Fruit fly (Drosophila melanogaster) whole organism, prepupa: ENCODE measurements around the gene CG14448.

ENCODE experiments used
- Blimp-1 ChIP-seq: fragments of 200-800 bp; sonication (Bioruptor generic); optimal IDR thresholded peaks from 3 replicates; lab custom pipeline; 2017; ENCODE audit warnings: missing biosample characterization, missing genetic modification characterization, mild to moderate bottlenecking, moderate library complexity, missing genetic modification reagents
- CG10669 ChIP-seq: fragments of 200-800 bp; sonication (Bioruptor generic); optimal IDR thresholded peaks from 3 replicates; lab custom pipeline; 2018; ENCODE audit warnings: missing biosample characterization, mild to moderate bottlenecking, missing genetic modification characterization, moderate library complexity
- CG11294 ChIP-seq: fragments of 200-800 bp; sonication (Bioruptor generic); IDR thresholded peaks from 2 replicates; pipeline ENCODE4 v1.3.6; 2022; ENCODE audit warnings: missing biosample characterization, missing genetic modification characterization
- CG11762 ChIP-seq: fragments of 200-800 bp; sonication (Bioruptor generic); optimal IDR thresholded peaks from 3 replicates; lab custom pipeline; 2016; ENCODE audit warnings: missing biosample characterization, missing genetic modification characterization; ENCODE audit not compliant: insufficient read depth
- CG15336 ChIP-seq: fragments of 200-800 bp; sonication (Bioruptor generic); IDR thresholded peaks from 2 replicates; pipeline ENCODE4 v1.3.6; 2022; ENCODE audit warnings: missing biosample characterization, missing genetic modification characterization
- CG1621 ChIP-seq: fragments of 200-800 bp; sonication (Bioruptor generic); optimal IDR thresholded peaks from 3 replicates; lab custom pipeline; 2018; ENCODE audit warnings: missing biosample characterization, mild to moderate bottlenecking, missing genetic modification characterization
- CG16779 ChIP-seq: fragments of 200-800 bp; sonication (Bioruptor generic); optimal IDR thresholded peaks from 3 replicates; lab custom pipeline; 2017; ENCODE audit warnings: missing biosample characterization, mild to moderate bottlenecking, missing genetic modification characterization
- CG3032 ChIP-seq: fragments of 200-800 bp; optimal IDR thresholded peaks from 2 replicates; lab custom pipeline; 2019; ENCODE audit warnings: missing biosample characterization, mild to moderate bottlenecking, missing genetic modification characterization, moderate library complexity
- CG32006 ChIP-seq: fragments of 200-800 bp; sonication (Bioruptor generic); optimal IDR thresholded peaks from 3 replicates; lab custom pipeline; 2017; ENCODE audit warnings: missing biosample characterization, mild to moderate bottlenecking, missing genetic modification characterization
- CG4318 ChIP-seq: fragments of 200-800 bp; sonication (Bioruptor generic); optimal IDR thresholded peaks from 3 replicates; lab custom pipeline; 2017; ENCODE audit warnings: missing biosample characterization, mild to moderate bottlenecking, missing genetic modification characterization
- CG6276 ChIP-seq: fragments of 200-800 bp; sonication (Bioruptor generic); optimal IDR thresholded peaks from 2 replicates; lab custom pipeline; 2017; ENCODE audit warnings: missing biosample characterization, mild to moderate bottlenecking, missing genetic modification characterization
- CG6792 ChIP-seq: fragments of 200-800 bp; sonication (Bioruptor generic); optimal IDR thresholded peaks from 3 replicates; lab custom pipeline; 2016; ENCODE audit warnings: missing biosample characterization, missing genetic modification characterization
- CG6808 ChIP-seq: fragments of 200-800 bp; sonication (Bioruptor generic); optimal IDR thresholded peaks from 3 replicates; lab custom pipeline; 2017; ENCODE audit warnings: missing biosample characterization, missing genetic modification characterization, mild to moderate bottlenecking, moderate library complexity, missing genetic modification reagents
- CG7368 ChIP-seq: fragments of 200-800 bp; sonication (Bioruptor generic); optimal IDR thresholded peaks from 3 replicates; lab custom pipeline; 2016; ENCODE audit warnings: missing biosample characterization, missing genetic modification characterization
- CG8119 ChIP-seq: fragments of 200-800 bp; sonication (Bioruptor generic); IDR thresholded peaks from 3 replicates; pipeline ENCODE4 v1.3.6; 2022; ENCODE audit warnings: missing biosample characterization, missing genetic modification characterization
- CG8632 ChIP-seq: fragments of 200-800 bp; sonication (Bioruptor generic); optimal IDR thresholded peaks from 3 replicates; lab custom pipeline; 2016; ENCODE audit warnings: missing biosample characterization, missing genetic modification characterization
- CG9139 ChIP-seq: fragments of 200-800 bp; sonication (Bioruptor generic); optimal IDR thresholded peaks from 3 replicates; lab custom pipeline; 2017; ENCODE audit warnings: missing biosample characterization, mild to moderate bottlenecking, missing genetic modification characterization
- Eip75B ChIP-seq: fragments of 200-800 bp; sonication (Bioruptor generic); optimal IDR thresholded peaks from 3 replicates; lab custom pipeline; 2016; ENCODE audit warnings: missing biosample characterization, missing genetic modification characterization
- Eip78C ChIP-seq: fragments of 200-800 bp; sonication (Bioruptor generic); peaks from one replicate; lab custom pipeline; 2016; ENCODE audit warnings: missing biosample characterization, missing genetic modification characterization
- Ets21C ChIP-seq: fragments of 200-800 bp; sonication (Bioruptor generic); optimal IDR thresholded peaks from 3 replicates; lab custom pipeline; 2016; ENCODE audit warnings: missing biosample characterization, missing genetic modification characterization
- Hr4 ChIP-seq: fragments of 200-800 bp; sonication (Bioruptor generic); optimal IDR thresholded peaks from 3 replicates; lab custom pipeline; 2016; ENCODE audit warnings: missing biosample characterization, missing genetic modification characterization
- Lpt ChIP-seq: fragments of 200-800 bp; sonication (Bioruptor generic); optimal IDR thresholded peaks from 3 replicates; lab custom pipeline; 2016; ENCODE audit warnings: missing biosample characterization, missing genetic modification characterization
- Met ChIP-seq: fragments of 200-800 bp; sonication (Bioruptor generic); optimal IDR thresholded peaks from 3 replicates; lab custom pipeline; 2016; ENCODE audit warnings: missing biosample characterization, missing genetic modification characterization
- Smox ChIP-seq: fragments of 200-800 bp; sonication (Bioruptor generic); optimal IDR thresholded peaks from 3 replicates; lab custom pipeline; 2016; ENCODE audit warnings: missing biosample characterization, missing genetic modification characterization
- Sox102F ChIP-seq: fragments of 200-800 bp; sonication (Bioruptor generic); optimal IDR thresholded peaks from 2 replicates; lab custom pipeline; 2016; ENCODE audit warnings: missing biosample characterization, mild to moderate bottlenecking, missing genetic modification characterization
- Sox14 ChIP-seq: fragments of 200-800 bp; sonication (Bioruptor generic); optimal IDR thresholded peaks from 3 replicates; lab custom pipeline; 2016; ENCODE audit warnings: missing biosample characterization, missing genetic modification characterization
- Sox15 ChIP-seq: fragments of 200-800 bp; sonication (Bioruptor generic); optimal IDR thresholded peaks from 3 replicates; lab custom pipeline; 2016; ENCODE audit warnings: missing biosample characterization, missing genetic modification characterization
- acj6 ChIP-seq: fragments of 200-800 bp; sonication (Bioruptor generic); optimal IDR thresholded peaks from 3 replicates; lab custom pipeline; 2016; ENCODE audit warnings: missing biosample characterization, missing genetic modification characterization
- cyc ChIP-seq: fragments of 200-800 bp; sonication (Bioruptor generic); optimal IDR thresholded peaks from 3 replicates; lab custom pipeline; 2016; ENCODE audit warnings: missing biosample characterization, missing genetic modification characterization
- dac ChIP-seq: fragments of 200-800 bp; sonication (Bioruptor generic); optimal IDR thresholded peaks from 2 replicates; lab custom pipeline; 2017; ENCODE audit warnings: missing biosample characterization, mild to moderate bottlenecking, missing genetic modification characterization
- dsx ChIP-seq: fragments of 200-800 bp; optimal IDR thresholded peaks from 3 replicates; lab custom pipeline; 2019; ENCODE audit warnings: missing biosample characterization, mild to moderate bottlenecking, missing genetic modification characterization, moderate library complexity; ENCODE audit not compliant: poor library complexity, severe bottlenecking
- eg ChIP-seq: fragments of 200-800 bp; sonication (Bioruptor generic); IDR thresholded peaks from 3 replicates; pipeline ENCODE4 v1.3.6; 2022; ENCODE audit warnings: missing biosample characterization, missing genetic modification characterization
- esn ChIP-seq: fragments of 200-800 bp; sonication (Bioruptor generic); optimal IDR thresholded peaks from 2 replicates; lab custom pipeline; 2016; ENCODE audit warnings: missing biosample characterization, mild to moderate bottlenecking, missing genetic modification characterization, moderate library complexity
- fd59A ChIP-seq: fragments of 200-800 bp; sonication (Bioruptor generic); optimal IDR thresholded peaks from 2 replicates; lab custom pipeline; 2017; ENCODE audit warnings: missing biosample characterization, mild to moderate bottlenecking, missing genetic modification characterization, missing genetic modification reagents
- fd85E ChIP-seq: fragments of 200-800 bp; sonication (Bioruptor generic); optimal IDR thresholded peaks from 3 replicates; lab custom pipeline; 2016; ENCODE audit warnings: missing biosample characterization, missing genetic modification characterization
- fkh ChIP-seq: fragments of 200-800 bp; sonication (Bioruptor generic); optimal IDR thresholded peaks from 3 replicates; lab custom pipeline; 2017; ENCODE audit warnings: missing biosample characterization, mild to moderate bottlenecking, missing genetic modification characterization, moderate library complexity
- lz ChIP-seq: fragments of 200-800 bp; sonication (Bioruptor generic); optimal IDR thresholded peaks from 3 replicates; lab custom pipeline; 2016; ENCODE audit warnings: missing biosample characterization, missing genetic modification characterization
- salr ChIP-seq, 2 experiments: fragments of 200-800 bp; sonication (Bioruptor generic); optimal IDR thresholded peaks; 3 replicates each; lab custom pipeline; 2016 to 2018; ENCODE audit warnings: missing biosample characterization in 2 of 2, missing genetic modification characterization in 2 of 2, mild to moderate bottlenecking in 1 of 2
- spab ChIP-seq: fragments of 200-800 bp; sonication (Bioruptor generic); optimal IDR thresholded peaks from 2 replicates; lab custom pipeline; 2017; ENCODE audit warnings: missing biosample characterization, mild to moderate bottlenecking, missing genetic modification characterization, missing genetic modification reagents
- ss ChIP-seq, 2 experiments: fragments of 200-800 bp; sonication (Bioruptor generic); optimal IDR thresholded peaks; 2 replicates in 1 of 2; 3 replicates in 1 of 2; lab custom pipeline; 2017 to 2018; ENCODE audit warnings: mild to moderate bottlenecking in 2 of 2, missing biosample characterization in 2 of 2, missing genetic modification characterization in 2 of 2, moderate library complexity in 1 of 2
- svp ChIP-seq: fragments of 200-800 bp; sonication (Bioruptor generic); peaks from one replicate; lab custom pipeline; 2016; ENCODE audit warnings: missing biosample characterization, missing genetic modification characterization
- topi ChIP-seq: fragments of 200-800 bp; sonication (Bioruptor generic); optimal IDR thresholded peaks from 3 replicates; lab custom pipeline; 2016; ENCODE audit warnings: missing biosample characterization, missing genetic modification characterization

The CG14448 gene

dm6 chr3L:22741389-22742120 is 46.7 kb upstream of the CG14448 start, which contains the start of gene CG7369 (continued):
- peak in 1 of 2 experiments; percentile 83 for TF ChIP-seq ss (GFP tag; optimal IDR thresholded peaks at IDR 0.05; lab: Kevin White, UChicago)
- peak; percentile 72 for TF ChIP-seq Blimp-1 (GFP tag; lab: Kevin White, UChicago)
- no peak for TF ChIP-seq spab (GFP tag; lab: Kevin White, UChicago)
- TF ChIP-seq CG8632, result peak; percentile 84
- peak; percentile 84 for TF ChIP-seq eg
- TF ChIP-seq CG11762, result peak; percentile 82
- peak; percentile 88 for TF ChIP-seq Smox (GFP tag; lab: Kevin White, UChicago)
- peak; percentile 59 for TF ChIP-seq fd85E (GFP tag; lab: Kevin White, UChicago)
- TF ChIP-seq CG11294, result peak; percentile 82
- TF ChIP-seq CG8119 (GFP tag; lab: Robert Waterston, UW), result peak; percentile 70
- peak; percentile 90 for TF ChIP-seq esn (GFP tag; lab: Kevin White, UChicago)
- peak; percentile 81 for TF ChIP-seq CG4318
- TF ChIP-seq CG6276 (GFP tag; lab: Kevin White, UChicago), result no peak
- peak; percentile 76 for TF ChIP-seq Eip75B
- TF ChIP-seq CG3032 (tag; lab: Kevin White, UChicago), result peak; percentile 85
- TF ChIP-seq Sox14 (GFP tag; lab: Kevin White, UChicago), result peak; percentile 81
- peak; percentile 88 for TF ChIP-seq lz (GFP tag; lab: Kevin White, UChicago)
- TF ChIP-seq, all 60 proteins: peak for 57

- TF ChIP-seq acj6 (GFP tag; lab: Kevin White, UChicago), result no peak
- TF ChIP-seq CG32006 (GFP tag; lab: Kevin White, UChicago), result no peak
- TF ChIP-seq CG15336 (GFP tag; lab: Robert Waterston, UW), result 0 out of 2 replicates have a peak, but pooled peaks have one; percentile 7
- peak; percentile 30 for TF ChIP-seq Eip75B
- TF ChIP-seq Ets21C (GFP tag; lab: Kevin White, UChicago), result no peak
- TF ChIP-seq Blimp-1 (GFP tag; lab: Kevin White, UChicago), result no peak
- no peak for TF ChIP-seq CG11294
- TF ChIP-seq dsx (GFP tag; lab: Kevin White, UChicago), result peak; percentile 92
- no peak for TF ChIP-seq CG16779 (tag; lab: Kevin White, UChicago)
- no peak for TF ChIP-seq Sox102F
- TF ChIP-seq eg, result 0 out of 3 replicates have a peak, but pooled peaks have one; percentile 26
- TF ChIP-seq CG9139 (GFP tag; lab: Kevin White, UChicago), result no peak
- TF ChIP-seq lz (GFP tag; lab: Kevin White, UChicago), result no peak
- peak; percentile 13 for TF ChIP-seq CG1621
- no peak for TF ChIP-seq CG7368 (GFP tag; lab: Kevin White, UChicago)
- TF ChIP-seq Eip78C (GFP tag; lab: Kevin White, UChicago), result no peak
- no peak for TF ChIP-seq Sox14 (GFP tag; lab: Kevin White, UChicago)
- no peak for TF ChIP-seq Lpt (GFP tag; lab: Kevin White, UChicago)
Measured at dm6 chr3L:22742121-22742531, 46.1 kb upstream of the CG14448 start.

dm6 chr3L:22742945-22743582 is 45.2 kb upstream of the CG14448 start:
- TF ChIP-seq lz (GFP tag; lab: Kevin White, UChicago) (peak; percentile 25), esn (GFP tag; lab: Kevin White, UChicago) (peak; percentile 47), CG9139 (GFP tag; lab: Kevin White, UChicago) (no peak), eg (no peak), Eip78C (GFP tag; lab: Kevin White, UChicago) (peak; percentile 84), fkh (GFP tag; lab: Kevin White, UChicago) (no peak), Sox14 (GFP tag; lab: Kevin White, UChicago) (peak; percentile 36), CG6808 (GFP tag; lab: Kevin White, UChicago) (peak; percentile 24), dac (GFP tag; lab: Kevin White, UChicago) (no peak), fd59A (peak; percentile 43), Sox102F (peak; percentile 21), CG4318 (peak; percentile 61), salr (GFP tag; optimal IDR thresholded peaks at IDR 0.05; lab: Kevin White, UChicago) (peak in 1 of 2 experiments; percentile 66), CG6792 (GFP tag; lab: Kevin White, UChicago) (peak; percentile 25), CG11762 (no peak), cyc (GFP tag; lab: Kevin White, UChicago) (peak; percentile 29), CG8632 (peak; percentile 9), CG10669 (GFP tag; lab: Kevin White, UChicago) (peak; percentile 27), Sox15 (peak; percentile 25), Blimp-1 (GFP tag; lab: Kevin White, UChicago) (no peak), CG7368 (GFP tag; lab: Kevin White, UChicago) (no peak), Met (GFP tag; lab: Kevin White, UChicago) (peak; percentile 48), fd85E (GFP tag; lab: Kevin White, UChicago) (no peak), Hr4 (GFP tag; lab: Kevin White, UChicago) (peak; percentile 51), CG11294 (no peak), acj6 (GFP tag; lab: Kevin White, UChicago) (peak; percentile 16), topi (peak; percentile 38), svp (peak; percentile 57)
